Worm (Caenorhabditis elegans) whole organism, L4 larva: ENCODE measurements around the gene F33E11.3.

ENCODE experiments used
- F44E2.7 ChIP-seq: fragments of 200-800 bp; sonication (Bioruptor generic); IDR thresholded peaks from 2 replicates; pipeline ENCODE4 v2.1.2; 2022; ENCODE audit warnings: missing genetic modification characterization, missing compliant biosample characterization
- F49E8.2 ChIP-seq: sonication (generic microtip); optimal IDR thresholded peaks from 2 replicates; lab custom pipeline; 2016; ENCODE audit warnings: missing compliant biosample characterization, mild to moderate bottlenecking, missing genetic modification characterization, borderline replicate concordance
- Y75B8A.6 ChIP-seq: fragments of 200-800 bp; sonication (Bioruptor generic); IDR thresholded peaks from 2 replicates; pipeline ENCODE4 v1.3.6; 2022; ENCODE audit warnings: missing genetic modification reagents, missing genetic modification characterization, missing compliant biosample characterization
- aha-1 ChIP-seq: fragments of 150-350 bp; peaks from one replicate; lab custom pipeline; 2014; ENCODE audit warnings: missing biosample characterization, missing genetic modification characterization
- attf-4 ChIP-seq: sonication (generic microtip); optimal IDR thresholded peaks from 3 replicates; lab custom pipeline; 2017; ENCODE audit warnings: missing biosample characterization, missing genetic modification characterization
- ceh-20 ChIP-seq: fragments of 200-800 bp; sonication (Bioruptor generic); IDR thresholded peaks from 2 replicates; pipeline ENCODE4 v1.3.6; 2022; ENCODE audit warnings: missing genetic modification reagents, missing genetic modification characterization, missing compliant biosample characterization
- ceh-28 ChIP-seq: fragments of 150-350 bp; optimal IDR thresholded peaks from 2 replicates; lab custom pipeline; 2014; ENCODE audit warnings: missing biosample characterization, missing genetic modification reagents, missing genetic modification characterization
- ceh-62 ChIP-seq: sonication (generic microtip); optimal IDR thresholded peaks from 2 replicates; lab custom pipeline; 2017; ENCODE audit warnings: missing biosample characterization, missing genetic modification characterization
- daf-16 ChIP-seq, 3 experiments: sonication (generic microtip); optimal IDR thresholded peaks; 2 replicates each; lab custom pipeline; 2016 to 2017; ENCODE audit warnings: missing genetic modification characterization in 3 of 3, missing genetic modification reagents in 3 of 3, mild to moderate bottlenecking in 2 of 3, missing compliant biosample characterization in 2 of 3, missing biosample characterization in 1 of 3, moderate library complexity in 1 of 3
- dmd-6 ChIP-seq: fragments of 200-800 bp; sonication (Bioruptor generic); IDR thresholded peaks from 2 replicates; pipeline ENCODE4 v1.3.6; 2022; ENCODE audit warnings: missing genetic modification reagents, missing genetic modification characterization, missing compliant biosample characterization
- dmd-8 ChIP-seq: fragments of 200-800 bp; sonication (Bioruptor generic); IDR thresholded peaks from 2 replicates; pipeline ENCODE4 v1.3.6; 2022; ENCODE audit warnings: missing genetic modification characterization, missing compliant biosample characterization
- dmd-9 ChIP-seq: fragments of 200-800 bp; sonication (Bioruptor generic); IDR thresholded peaks from 2 replicates; pipeline ENCODE4 v1.3.6; 2022; ENCODE audit warnings: missing genetic modification reagents, missing genetic modification characterization, missing compliant biosample characterization
- dpl-1 ChIP-seq: fragments of 150-350 bp; optimal IDR thresholded peaks from 2 replicates; lab custom pipeline; 2014; ENCODE audit warnings: missing biosample characterization, missing genetic modification reagents, missing genetic modification characterization
- duxl-1 ChIP-seq: sonication (generic microtip); optimal IDR thresholded peaks from 2 replicates; lab custom pipeline; 2016; ENCODE audit warnings: mild to moderate bottlenecking, missing genetic modification characterization, moderate library complexity, missing compliant biosample characterization; ENCODE audit not compliant: poor library complexity
- fos-1 ChIP-seq: fragments of 150-350 bp; optimal IDR thresholded peaks from 2 replicates; lab custom pipeline; 2014; ENCODE audit warnings: missing biosample characterization, missing genetic modification characterization
- hlh-11 ChIP-seq: fragments of 200-800 bp; sonication (Bioruptor generic); optimal IDR thresholded peaks from 2 replicates; lab custom pipeline; 2018; ENCODE audit warnings: mild to moderate bottlenecking, missing genetic modification characterization, missing compliant biosample characterization
- hmg-1.1 ChIP-seq: fragments of 200-800 bp; sonication (Bioruptor generic); IDR thresholded peaks from 2 replicates; pipeline ENCODE4 v1.3.6; 2022; ENCODE audit warnings: missing genetic modification reagents, missing genetic modification characterization, missing compliant biosample characterization
- jun-1 ChIP-seq: fragments of 150-350 bp; optimal IDR thresholded peaks from 2 replicates; lab custom pipeline; 2014; ENCODE audit warnings: missing biosample characterization, missing genetic modification reagents, missing genetic modification characterization
- lim-7 ChIP-seq: fragments of 200-800 bp; sonication (Bioruptor generic); IDR thresholded peaks from 2 replicates; pipeline ENCODE4 v1.3.6; 2022; ENCODE audit warnings: missing genetic modification characterization, missing compliant biosample characterization
- lin-1 ChIP-seq: fragments of 200-800 bp; sonication (Bioruptor generic); IDR thresholded peaks from 2 replicates; pipeline ENCODE4 v1.3.6; 2022; ENCODE audit warnings: missing genetic modification reagents, missing genetic modification characterization, missing compliant biosample characterization
- lin-15B ChIP-seq: fragments of 150-350 bp; sonication (generic microtip); optimal IDR thresholded peaks from 3 replicates; lab custom pipeline; 2014; ENCODE audit warnings: missing biosample characterization, missing genetic modification characterization
- lin-38 ChIP-seq: fragments of 200-800 bp; sonication (Bioruptor generic); IDR thresholded peaks from 2 replicates; pipeline ENCODE4 v1.3.6; 2022; ENCODE audit warnings: missing genetic modification reagents, missing genetic modification characterization, missing compliant biosample characterization
- lir-3 ChIP-seq: sonication (generic microtip); optimal IDR thresholded peaks from 2 replicates; lab custom pipeline; 2016; ENCODE audit warnings: mild to moderate bottlenecking, missing genetic modification characterization, missing compliant biosample characterization
- lsy-2 ChIP-seq, 2 experiments: fragments of 150-350 bp in 1 of 2; sonication (generic microtip) in 1 of 2; optimal IDR thresholded peaks; 2 replicates each; lab custom pipeline; 2014 to 2017; ENCODE audit warnings: missing biosample characterization in 2 of 2, missing genetic modification characterization in 2 of 2
- madf-5 ChIP-seq, 2 experiments: fragments of 200-800 bp; sonication (Bioruptor generic); IDR thresholded peaks; 2 replicates each; pipeline ENCODE4 v1.3.6; 2022; ENCODE audit warnings: missing compliant biosample characterization in 2 of 2, missing genetic modification characterization in 2 of 2
- madf-9 ChIP-seq: fragments of 200-800 bp; sonication (Bioruptor generic); conservative IDR thresholded peaks from 2 replicates; pipeline ENCODE4 v1.3.6; 2022; ENCODE audit warnings: missing genetic modification reagents, missing genetic modification characterization, missing compliant biosample characterization
- nhr-11 ChIP-seq: fragments of 150-350 bp; optimal IDR thresholded peaks from 2 replicates; lab custom pipeline; 2014; ENCODE audit warnings: missing biosample characterization, missing genetic modification characterization
- nhr-111 ChIP-seq: fragments of 200-800 bp; sonication (Bioruptor generic); optimal IDR thresholded peaks from 2 replicates; lab custom pipeline; 2018; ENCODE audit warnings: mild to moderate bottlenecking, missing genetic modification characterization, missing compliant biosample characterization
- nhr-76 ChIP-seq: fragments of 150-350 bp; optimal IDR thresholded peaks from 2 replicates; lab custom pipeline; 2014; ENCODE audit warnings: missing biosample characterization, missing genetic modification characterization
- nhr-77 ChIP-seq: fragments of 150-350 bp; optimal IDR thresholded peaks from 2 replicates; lab custom pipeline; 2014; ENCODE audit warnings: missing biosample characterization, missing genetic modification characterization
- php-3 ChIP-seq: fragments of 200-800 bp; sonication (Bioruptor generic); IDR thresholded peaks from 2 replicates; pipeline ENCODE4 v1.3.6; 2022; ENCODE audit warnings: missing genetic modification reagents, missing genetic modification characterization, missing compliant biosample characterization
- rbr-2 ChIP-seq: sonication (generic microtip); optimal IDR thresholded peaks from 2 replicates; lab custom pipeline; 2016; ENCODE audit warnings: missing genotype, missing genetic modification characterization, missing compliant biosample characterization
- set-16 ChIP-seq: fragments of 200-800 bp; sonication (Bioruptor generic); IDR thresholded peaks from 2 replicates; pipeline ENCODE4 v1.3.6; 2022; ENCODE audit warnings: missing genetic modification reagents, missing genetic modification characterization, missing compliant biosample characterization
- snpc-1.2 ChIP-seq: fragments of 200-800 bp; sonication (Bioruptor generic); IDR thresholded peaks from 2 replicates; pipeline ENCODE4 v1.3.6; 2022; ENCODE audit warnings: missing genetic modification reagents, missing genetic modification characterization, missing compliant biosample characterization
- spr-1 ChIP-seq: sonication (generic microtip); optimal IDR thresholded peaks from 2 replicates; lab custom pipeline; 2016; ENCODE audit warnings: mild to moderate bottlenecking, missing genetic modification characterization, missing compliant biosample characterization
- tag-97 ChIP-seq: fragments of 200-800 bp; sonication (Bioruptor generic); IDR thresholded peaks from 2 replicates; pipeline ENCODE4 v1.3.6; 2022; ENCODE audit warnings: missing genetic modification characterization, missing compliant biosample characterization
- unc-130 ChIP-seq: sonication (generic microtip); optimal IDR thresholded peaks from 2 replicates; lab custom pipeline; 2016; ENCODE audit warnings: missing genetic modification reagents, missing genetic modification characterization, missing compliant biosample characterization
- unc-62 ChIP-seq, 3 experiments: fragments of 150-350 bp in 1 of 3; sonication (generic microtip); optimal IDR thresholded peaks in 2 of 3; peaks in 1 of 3; 1 replicate in 1 of 3; 2 replicates in 2 of 3; lab custom pipeline; 2014 to 2017; ENCODE audit warnings: missing biosample characterization in 3 of 3, missing genetic modification characterization in 3 of 3, missing genetic modification reagents in 3 of 3, missing genotype in 1 of 3
- zag-1 ChIP-seq: fragments of 150-350 bp; optimal IDR thresholded peaks from 2 replicates; lab custom pipeline; 2014; ENCODE audit warnings: missing biosample characterization, missing genetic modification characterization
- zfp-3 ChIP-seq: fragments of 200-800 bp; sonication (Bioruptor generic); conservative IDR thresholded peaks from 2 replicates; pipeline ENCODE4 v1.3.6; 2022; ENCODE audit warnings: missing genetic modification reagents, missing genetic modification characterization, missing compliant biosample characterization
- ztf-11 ChIP-seq: fragments of 150-350 bp; optimal IDR thresholded peaks from 2 replicates; lab custom pipeline; 2014; ENCODE audit warnings: missing biosample characterization, missing genetic modification characterization

Gene F33E11.3

ce11 chrV:295802-296201 is 8.7 kb downstream of the F33E11.3 start:
- TF ChIP-seq set-16 (GFP tag; lab: Robert Waterston, UW): peak; percentile 59; the same call in 1 of the 2 replicates
- no peak for TF ChIP-seq F49E8.2
- TF ChIP-seq spr-1: no peak
- no peak for TF ChIP-seq aha-1 (tag; lab: Kevin White, UChicago)
- peak in 1 of 2 experiments; percentile 50 for TF ChIP-seq unc-62 (GFP tag; optimal IDR thresholded peaks at IDR 0.05 in 1 of 2; lab: Kevin White, UChicago)
- TF ChIP-seq unc-62 (tag; optimal IDR thresholded peaks at IDR 0.05; lab: Kevin White, UChicago): no peak
- no peak for TF ChIP-seq F44E2.7 (GFP tag; lab: Robert Waterston, UW)
- TF ChIP-seq, all 104 proteins: peak for 2

ce11 chrV:285298-285697 is 19.2 kb downstream of the F33E11.3 start:
- TF ChIP-seq madf-5 (GFP tag; IDR thresholded peaks at IDR 0.05; lab: Robert Waterston, UW) (no peak), hlh-11 (tag; lab: Kevin White, UChicago) (no peak), zfp-3 (GFP tag; lab: Robert Waterston, UW) (no peak), php-3 (GFP tag; lab: Robert Waterston, UW) (no peak), lin-1 (no peak), tag-97 (no peak)

ce11 chrV:284808-285207 is 19.7 kb downstream of the F33E11.3 start:
- TF ChIP-seq lin-1 (no peak), F49E8.2 (no peak), tag-97 (no peak), ceh-62 (tag; lab: Kevin White, UChicago) (no peak), dmd-8 (no peak), ceh-20 (0 out of 2 replicates have a peak, but pooled peaks have one; percentile 35), set-16 (GFP tag; lab: Robert Waterston, UW) (peak; percentile 22; the same call in 1 of the 2 replicates), lin-38 (no peak), unc-62 (GFP tag; optimal IDR thresholded peaks at IDR 0.05 in 1 of 2; lab: Kevin White, UChicago) (peak in 1 of 2 experiments; percentile 41), unc-62 (tag; optimal IDR thresholded peaks at IDR 0.05; lab: Kevin White, UChicago) (no peak), daf-16 (GFP tag; optimal IDR thresholded peaks at IDR 0.05; lab: Kevin White, UChicago) (peak in 1 of 2 experiments; percentile 11), daf-16 (tag; optimal IDR thresholded peaks at IDR 0.05; lab: Kevin White, UChicago) (no peak), ztf-11 (no peak), ceh-28 (no peak), lsy-2 (tag; optimal IDR thresholded peaks at IDR 0.05; lab: Kevin White, UChicago) (no peak), lir-3 (tag; lab: Kevin White, UChicago) (no peak), aha-1 (tag; lab: Kevin White, UChicago) (no peak), jun-1 (no peak), lim-7 (GFP tag; lab: Robert Waterston, UW) (no peak), Y75B8A.6 (GFP tag; lab: Robert Waterston, UW) (no peak)

- no peak for TF ChIP-seq attf-4
- TF ChIP-seq daf-16 (GFP tag; optimal IDR thresholded peaks at IDR 0.05; lab: Kevin White, UChicago): no peak
- TF ChIP-seq daf-16 (tag; optimal IDR thresholded peaks at IDR 0.05; lab: Kevin White, UChicago): no peak
- TF ChIP-seq duxl-1: no peak
Measured at ce11 chrV:283953-284352, 20.6 kb downstream of the F33E11.3 start.

ce11 chrV:281616-282015 is 22.9 kb downstream of the F33E11.3 start, which contains the start of gene npr-5:
TSS of gene npr-5 (minus strand) at chrV:281716.
- no peak for TF ChIP-seq nhr-111 (GFP tag; lab: Kevin White, UChicago)
- no peak for TF ChIP-seq aha-1 (tag; lab: Kevin White, UChicago)
- no peak for TF ChIP-seq lin-15B (tag; lab: Kevin White, UChicago)
- TF ChIP-seq zag-1 (tag; lab: Kevin White, UChicago): no peak
- TF ChIP-seq zfp-3 (GFP tag; lab: Robert Waterston, UW): no peak

ce11 chrV:281111-281510 is 23.4 kb downstream of the F33E11.3 start:
- TF ChIP-seq dmd-6 (no peak), snpc-1.2 (GFP tag; lab: Robert Waterston, UW) (no peak), hmg-1.1 (no peak), nhr-11 (tag; lab: Kevin White, UChicago) (peak; percentile 29), hlh-11 (tag; lab: Kevin White, UChicago) (no peak), madf-5 (GFP tag; IDR thresholded peaks at IDR 0.05; lab: Robert Waterston, UW) (no peak), dmd-9 (GFP tag; lab: Robert Waterston, UW) (no peak), unc-130 (no peak), fos-1 (tag; lab: Kevin White, UChicago) (no peak), ceh-20 (peak; percentile 33; the same call in 1 of the 2 replicates), dpl-1 (GFP tag; lab: Kevin White, UChicago) (no peak), madf-9 (GFP tag; lab: Robert Waterston, UW) (no peak), unc-62 (GFP tag; optimal IDR thresholded peaks at IDR 0.05 in 1 of 2; lab: Kevin White, UChicago) (peak in 1 of 2 experiments; percentile 76), unc-62 (tag; optimal IDR thresholded peaks at IDR 0.05; lab: Kevin White, UChicago) (no peak), nhr-76 (tag; lab: Kevin White, UChicago) (no peak), rbr-2 (tag; lab: Kevin White, UChicago) (no peak), nhr-77 (no peak)
